Worm (Caenorhabditis elegans) whole organism, L2 larva: ENCODE measurements around the gene fbxa-54.

Experiments used
- alr-1 ChIP-seq: fragments of 150-350 bp; optimal IDR thresholded peaks from 2 replicates; lab custom pipeline; 2014; ENCODE audit warnings: missing biosample characterization, missing genetic modification characterization
- egl-27 ChIP-seq: sonication (generic microtip); optimal IDR thresholded peaks from 3 replicates; lab custom pipeline; 2017; ENCODE audit warnings: missing biosample characterization, missing genetic modification reagents, missing genetic modification characterization
- lsy-2 ChIP-seq, 2 experiments: fragments of 150-350 bp in 1 of 2; sonication (generic microtip) in 1 of 2; optimal IDR thresholded peaks; 2 replicates each; lab custom pipeline; 2014 to 2017; ENCODE audit warnings: missing biosample characterization in 2 of 2, missing genetic modification characterization in 2 of 2
- snpc-4 ChIP-seq: fragments of 150-350 bp; optimal IDR thresholded peaks from 2 replicates; lab custom pipeline; 2014; ENCODE audit warnings: missing biosample characterization, missing genetic modification characterization
- unc-55 ChIP-seq: fragments of 150-350 bp; sonication (generic microtip); optimal IDR thresholded peaks from 3 replicates; lab custom pipeline; 2014; ENCODE audit warnings: missing biosample characterization, missing genetic modification reagents, missing genetic modification characterization
- ztf-11 ChIP-seq: sonication (generic microtip); optimal IDR thresholded peaks from 2 replicates; lab custom pipeline; 2017; ENCODE audit warnings: missing biosample characterization, missing genetic modification characterization

ce11 chrIII:938569-938968 lies 17.6 kb upstream of the fbxa-54 start, which contains the start of gene fbxa-22:
- no peak for TF ChIP-seq unc-55 (GFP tag; lab: Kevin White, UChicago)
- TF ChIP-seq ztf-11 (tag; lab: Kevin White, UChicago): no peak
- TF ChIP-seq egl-27: no peak
- TF ChIP-seq lsy-2 (tag; optimal IDR thresholded peaks at IDR 0.05; lab: Kevin White, UChicago): no peak
- TF ChIP-seq snpc-4 (tag; lab: Kevin White, UChicago): no peak
- TF ChIP-seq alr-1 (tag; lab: Kevin White, UChicago): no peak
